Worm (Caenorhabditis elegans) whole organism, L4/young adult: ENCODE data around the gene xbx-6.

Experiments used
- W03F9.2 ChIP-seq: fragments of 150-350 bp; optimal IDR thresholded peaks from 2 replicates; lab custom pipeline; 2014; ENCODE audit warnings: missing biosample characterization, missing genetic modification characterization
- dao-5 ChIP-seq: sonication (generic microtip); optimal IDR thresholded peaks from 2 replicates; lab custom pipeline; 2016; ENCODE audit warnings: missing genotype, missing genetic modification characterization, moderate library complexity, missing compliant biosample characterization
- him-1 ChIP-seq: sonication (generic microtip); optimal IDR thresholded peaks from 2 replicates; lab custom pipeline; 2016; ENCODE audit warnings: missing genotype, missing genetic modification reagents, missing genetic modification characterization, missing compliant biosample characterization

DNA sequence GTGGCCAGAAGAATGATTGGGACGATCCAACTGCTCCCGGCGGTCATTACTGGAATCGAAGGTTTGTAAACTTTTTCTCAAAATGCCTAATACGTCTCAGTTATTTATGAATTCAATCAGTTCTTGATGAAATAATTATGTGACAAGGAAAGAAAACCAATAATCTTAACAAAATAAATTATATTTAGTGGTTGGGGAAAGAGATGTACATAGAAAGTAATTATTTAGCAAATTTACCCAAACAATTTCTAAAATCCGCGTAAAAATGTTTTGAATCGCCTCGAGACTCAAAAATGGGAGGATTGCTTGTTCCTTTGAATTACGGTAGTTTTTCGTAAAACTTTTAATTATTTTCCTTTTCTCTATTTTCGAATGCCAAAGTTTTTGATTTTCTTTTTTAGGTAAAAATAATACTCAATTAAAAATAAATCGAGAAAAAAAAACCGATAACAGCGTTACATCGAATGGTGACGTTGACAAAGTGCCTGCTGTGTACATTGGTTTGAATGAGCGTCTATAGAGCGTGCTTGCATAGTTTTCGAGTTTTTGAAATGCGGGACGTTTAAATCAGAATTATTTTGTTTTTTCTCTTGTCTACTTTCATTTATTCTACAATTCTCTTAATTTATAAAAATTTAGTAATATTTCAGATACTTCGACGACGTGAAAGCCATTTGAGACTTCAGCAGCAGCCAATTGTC lies 26.8 kb downstream of the xbx-6 start, which contains the start of the genes aagr-3 and drap-1:
- TF ChIP-seq him-1 (tag; lab: Kevin White, UChicago) (no peak), dao-5 (tag; lab: Kevin White, UChicago) (no peak), W03F9.2 (tag; lab: Kevin White, UChicago) (peak; percentile 28)
